Worm (Caenorhabditis elegans) whole organism, L4 larva: ENCODE data around the gene oat-1.

Experiments
- D1046.2 ChIP-seq: fragments of 200-800 bp; sonication (Bioruptor generic); IDR thresholded peaks from 2 replicates; pipeline ENCODE4 v1.3.6; 2022; ENCODE audit warnings: missing genetic modification characterization, missing compliant biosample characterization
- F10B5.3 ChIP-seq: sonication (generic microtip); optimal IDR thresholded peaks from 2 replicates; lab custom pipeline; 2016; ENCODE audit warnings: mild to moderate bottlenecking, missing genetic modification characterization, missing compliant biosample characterization
- Y105C5A.15 ChIP-seq: fragments of 200-800 bp; sonication (Bioruptor generic); IDR thresholded peaks from 2 replicates; pipeline ENCODE4 v1.3.6; 2022; ENCODE audit warnings: missing genetic modification characterization, missing compliant biosample characterization
- ZK337.2 ChIP-seq: fragments of 200-800 bp; sonication (Bioruptor generic); IDR thresholded peaks from 2 replicates; pipeline ENCODE4 v1.3.6; 2022; ENCODE audit warnings: missing genetic modification reagents, missing genetic modification characterization, missing compliant biosample characterization
- aha-1 ChIP-seq: fragments of 150-350 bp; peaks from one replicate; lab custom pipeline; 2014; ENCODE audit warnings: missing biosample characterization, missing genetic modification characterization
- aly-2 ChIP-seq: sonication (generic microtip); optimal IDR thresholded peaks from 2 replicates; lab custom pipeline; 2018; ENCODE audit warnings: missing biosample characterization, missing genetic modification characterization
- ama-1 ChIP-seq: fragments of 150-350 bp; optimal IDR thresholded peaks from 2 replicates; lab custom pipeline; 2014; ENCODE audit warnings: inconsistent platforms, mixed read lengths
- arid-1 ChIP-seq: fragments of 200-800 bp; sonication (Bioruptor generic); conservative IDR thresholded peaks from 2 replicates; pipeline ENCODE4 v1.3.6; 2022; ENCODE audit warnings: missing genetic modification reagents, missing genetic modification characterization, missing compliant biosample characterization
- attf-4 ChIP-seq: sonication (generic microtip); optimal IDR thresholded peaks from 3 replicates; lab custom pipeline; 2017; ENCODE audit warnings: missing biosample characterization, missing genetic modification characterization
- ces-1 ChIP-seq: fragments of 150-350 bp; sonication (generic microtip); optimal IDR thresholded peaks from 4 replicates; lab custom pipeline; 2014; ENCODE audit warnings: missing biosample characterization, missing genetic modification reagents, missing genetic modification characterization
- cey-2 ChIP-seq: sonication (generic microtip); optimal IDR thresholded peaks from 3 replicates; lab custom pipeline; 2017; ENCODE audit warnings: missing genetic modification characterization, mild to moderate bottlenecking, missing compliant biosample characterization, antibody characterized with exemption, borderline replicate concordance; ENCODE audit not compliant: insufficient read depth
- daf-16 ChIP-seq, 3 experiments: sonication (generic microtip); optimal IDR thresholded peaks; 2 replicates each; lab custom pipeline; 2016 to 2017; ENCODE audit warnings: missing genetic modification characterization in 3 of 3, missing genetic modification reagents in 3 of 3, mild to moderate bottlenecking in 2 of 3, missing compliant biosample characterization in 2 of 3, missing biosample characterization in 1 of 3, moderate library complexity in 1 of 3
- daf-19 ChIP-seq: fragments of 200-800 bp; sonication (Bioruptor generic); conservative IDR thresholded peaks from 2 replicates; pipeline ENCODE4 v1.3.6; 2022; ENCODE audit warnings: missing genetic modification characterization, missing compliant biosample characterization
- daf-8 ChIP-seq: fragments of 200-800 bp; sonication (Bioruptor generic); IDR thresholded peaks from 2 replicates; pipeline ENCODE4 v1.3.6; 2022; ENCODE audit warnings: missing genetic modification characterization, missing compliant biosample characterization
- dmd-6 ChIP-seq: fragments of 200-800 bp; sonication (Bioruptor generic); IDR thresholded peaks from 2 replicates; pipeline ENCODE4 v1.3.6; 2022; ENCODE audit warnings: missing genetic modification reagents, missing genetic modification characterization, missing compliant biosample characterization
- dmd-8 ChIP-seq: fragments of 200-800 bp; sonication (Bioruptor generic); IDR thresholded peaks from 2 replicates; pipeline ENCODE4 v1.3.6; 2022; ENCODE audit warnings: missing genetic modification characterization, missing compliant biosample characterization
- dmd-9 ChIP-seq: fragments of 200-800 bp; sonication (Bioruptor generic); IDR thresholded peaks from 2 replicates; pipeline ENCODE4 v1.3.6; 2022; ENCODE audit warnings: missing genetic modification reagents, missing genetic modification characterization, missing compliant biosample characterization
- dve-1 ChIP-seq: sonication (generic microtip); optimal IDR thresholded peaks from 2 replicates; lab custom pipeline; 2017; ENCODE audit warnings: antibody characterized with exemption, mild to moderate bottlenecking, missing genetic modification characterization, missing compliant biosample characterization; ENCODE audit not compliant: insufficient read depth
- egl-27 ChIP-seq: sonication (generic microtip); optimal IDR thresholded peaks from 3 replicates; lab custom pipeline; 2017; ENCODE audit warnings: missing biosample characterization, missing genetic modification reagents, missing genetic modification characterization
- fos-1 ChIP-seq: fragments of 150-350 bp; optimal IDR thresholded peaks from 2 replicates; lab custom pipeline; 2014; ENCODE audit warnings: missing biosample characterization, missing genetic modification characterization
- hif-1 ChIP-seq, 2 experiments: sonication (generic microtip); optimal IDR thresholded peaks; 2 replicates each; lab custom pipeline; 2016 to 2017; ENCODE audit warnings: missing compliant biosample characterization in 2 of 2, missing genetic modification characterization in 2 of 2, missing genetic modification reagents in 2 of 2, missing genotype in 2 of 2, mild to moderate bottlenecking in 1 of 2
- hlh-11 ChIP-seq: fragments of 200-800 bp; sonication (Bioruptor generic); optimal IDR thresholded peaks from 2 replicates; lab custom pipeline; 2018; ENCODE audit warnings: mild to moderate bottlenecking, missing genetic modification characterization, missing compliant biosample characterization
- hlh-30 ChIP-seq: sonication (generic microtip); optimal IDR thresholded peaks from 2 replicates; lab custom pipeline; 2017; ENCODE audit warnings: antibody characterized with exemption, mild to moderate bottlenecking, missing genetic modification characterization, missing compliant biosample characterization; ENCODE audit not compliant: insufficient read depth
- hmg-1.1 ChIP-seq: fragments of 200-800 bp; sonication (Bioruptor generic); IDR thresholded peaks from 2 replicates; pipeline ENCODE4 v1.3.6; 2022; ENCODE audit warnings: missing genetic modification reagents, missing genetic modification characterization, missing compliant biosample characterization
- lim-7 ChIP-seq: fragments of 200-800 bp; sonication (Bioruptor generic); IDR thresholded peaks from 2 replicates; pipeline ENCODE4 v1.3.6; 2022; ENCODE audit warnings: missing genetic modification characterization, missing compliant biosample characterization
- lin-1 ChIP-seq: fragments of 200-800 bp; sonication (Bioruptor generic); IDR thresholded peaks from 2 replicates; pipeline ENCODE4 v1.3.6; 2022; ENCODE audit warnings: missing genetic modification reagents, missing genetic modification characterization, missing compliant biosample characterization
- lin-15B ChIP-seq: fragments of 150-350 bp; sonication (generic microtip); optimal IDR thresholded peaks from 3 replicates; lab custom pipeline; 2014; ENCODE audit warnings: missing biosample characterization, missing genetic modification characterization
- lin-38 ChIP-seq: fragments of 200-800 bp; sonication (Bioruptor generic); IDR thresholded peaks from 2 replicates; pipeline ENCODE4 v1.3.6; 2022; ENCODE audit warnings: missing genetic modification reagents, missing genetic modification characterization, missing compliant biosample characterization
- lin-39 ChIP-seq: fragments of 150-350 bp; optimal IDR thresholded peaks from 2 replicates; lab custom pipeline; 2014; ENCODE audit warnings: missing biosample characterization, missing genetic modification reagents, missing genetic modification characterization
- lsy-2 ChIP-seq, 2 experiments: fragments of 150-350 bp in 1 of 2; sonication (generic microtip) in 1 of 2; optimal IDR thresholded peaks; 2 replicates each; lab custom pipeline; 2014 to 2017; ENCODE audit warnings: missing biosample characterization in 2 of 2, missing genetic modification characterization in 2 of 2
- madf-9 ChIP-seq: fragments of 200-800 bp; sonication (Bioruptor generic); conservative IDR thresholded peaks from 2 replicates; pipeline ENCODE4 v1.3.6; 2022; ENCODE audit warnings: missing genetic modification reagents, missing genetic modification characterization, missing compliant biosample characterization
- mdt-29 ChIP-seq: fragments of 200-800 bp; sonication (Bioruptor generic); IDR thresholded peaks from 2 replicates; pipeline ENCODE4 v1.3.6; 2022; ENCODE audit warnings: missing genetic modification reagents, missing genetic modification characterization, missing compliant biosample characterization
- mep-1 ChIP-seq: fragments of 150-350 bp; sonication (generic microtip); optimal IDR thresholded peaks from 3 replicates; lab custom pipeline; 2014; ENCODE audit warnings: missing biosample characterization, missing genetic modification characterization
- nhr-10 ChIP-seq: fragments of 150-350 bp; optimal IDR thresholded peaks from 2 replicates; lab custom pipeline; 2014; ENCODE audit warnings: missing biosample characterization, missing genetic modification characterization
- nhr-11 ChIP-seq: fragments of 150-350 bp; optimal IDR thresholded peaks from 2 replicates; lab custom pipeline; 2014; ENCODE audit warnings: missing biosample characterization, missing genetic modification characterization
- nhr-111 ChIP-seq: fragments of 200-800 bp; sonication (Bioruptor generic); optimal IDR thresholded peaks from 2 replicates; lab custom pipeline; 2018; ENCODE audit warnings: mild to moderate bottlenecking, missing genetic modification characterization, missing compliant biosample characterization
- nhr-25 ChIP-seq: sonication (generic microtip); optimal IDR thresholded peaks from 2 replicates; lab custom pipeline; 2017; ENCODE audit warnings: missing genetic modification characterization, mild to moderate bottlenecking, missing compliant biosample characterization, antibody characterized with exemption, moderate library complexity, borderline replicate concordance; ENCODE audit not compliant: insufficient read depth
- nhr-28 ChIP-seq: fragments of 150-350 bp; optimal IDR thresholded peaks from 2 replicates; lab custom pipeline; 2014; ENCODE audit warnings: missing biosample characterization, missing genetic modification characterization
- nhr-41 ChIP-seq: fragments of 200-800 bp; sonication (Bioruptor generic); IDR thresholded peaks from 2 replicates; pipeline ENCODE4 v1.3.6; 2022; ENCODE audit warnings: missing genetic modification reagents, missing genetic modification characterization, missing compliant biosample characterization
- nhr-6 ChIP-seq: fragments of 150-350 bp; optimal IDR thresholded peaks from 2 replicates; lab custom pipeline; 2014; ENCODE audit warnings: missing biosample characterization, missing genetic modification characterization
- pqm-1 ChIP-seq: sonication (generic microtip); optimal IDR thresholded peaks from 2 replicates; lab custom pipeline; 2017; ENCODE audit warnings: missing biosample characterization, missing genetic modification characterization
- sdz-12 ChIP-seq: fragments of 200-800 bp; sonication (Bioruptor generic); optimal IDR thresholded peaks from 2 replicates; lab custom pipeline; 2018; ENCODE audit warnings: mild to moderate bottlenecking, missing genetic modification characterization, missing compliant biosample characterization
- spr-1 ChIP-seq: sonication (generic microtip); optimal IDR thresholded peaks from 2 replicates; lab custom pipeline; 2016; ENCODE audit warnings: mild to moderate bottlenecking, missing genetic modification characterization, missing compliant biosample characterization
- spr-3 ChIP-seq: fragments of 200-800 bp; sonication (Bioruptor generic); optimal IDR thresholded peaks from 2 replicates; lab custom pipeline; 2018; ENCODE audit warnings: mild to moderate bottlenecking, missing genetic modification characterization, missing compliant biosample characterization
- tag-97 ChIP-seq: fragments of 200-800 bp; sonication (Bioruptor generic); IDR thresholded peaks from 2 replicates; pipeline ENCODE4 v1.3.6; 2022; ENCODE audit warnings: missing genetic modification characterization, missing compliant biosample characterization
- tra-1 ChIP-seq: fragments of 200-800 bp; sonication (Bioruptor generic); IDR thresholded peaks from 2 replicates; pipeline ENCODE4 v1.3.6; 2022; ENCODE audit warnings: missing genetic modification reagents, missing genetic modification characterization, missing compliant biosample characterization
- unc-62 ChIP-seq, 3 experiments: fragments of 150-350 bp in 1 of 3; sonication (generic microtip); optimal IDR thresholded peaks in 2 of 3; peaks in 1 of 3; 1 replicate in 1 of 3; 2 replicates in 2 of 3; lab custom pipeline; 2014 to 2017; ENCODE audit warnings: missing biosample characterization in 3 of 3, missing genetic modification characterization in 3 of 3, missing genetic modification reagents in 3 of 3, missing genotype in 1 of 3
- zfp-2 ChIP-seq: sonication (generic microtip); optimal IDR thresholded peaks from 2 replicates; lab custom pipeline; 2016; ENCODE audit warnings: mild to moderate bottlenecking, missing genetic modification characterization, missing compliant biosample characterization
- zfp-3 ChIP-seq: fragments of 200-800 bp; sonication (Bioruptor generic); conservative IDR thresholded peaks from 2 replicates; pipeline ENCODE4 v1.3.6; 2022; ENCODE audit warnings: missing genetic modification reagents, missing genetic modification characterization, missing compliant biosample characterization
- zip-11 ChIP-seq: fragments of 200-800 bp; sonication (Bioruptor generic); IDR thresholded peaks from 2 replicates; pipeline ENCODE4 v1.3.6; 2022; ENCODE audit warnings: missing genetic modification characterization, missing compliant biosample characterization

oat-1 gene

ce11 chrIV:8432709-8433108, 39.7 kb downstream of the oat-1 start, which contains the start of the genes T26A8.4 and pdtf-1 (continued):
- TF ChIP-seq unc-62 (GFP tag; optimal IDR thresholded peaks at IDR 0.05 in 1 of 2; lab: Kevin White, UChicago) (peak in 1 of 2 experiments; percentile 100), unc-62 (tag; optimal IDR thresholded peaks at IDR 0.05; lab: Kevin White, UChicago) (no peak), lin-1 (GFP tag; lab: Robert Waterston, UW) (peak; percentile 58; the same call in 1 of the 2 replicates), pqm-1 (tag; lab: Kevin White, UChicago) (peak; percentile 20), dve-1 (tag; lab: Kevin White, UChicago) (peak; percentile 98), hlh-11 (peak; percentile 92), spr-3 (no peak), aly-2 (tag; lab: Kevin White, UChicago) (no peak), Y105C5A.15 (GFP tag; lab: Robert Waterston, UW) (no peak), tag-97 (GFP tag; lab: Robert Waterston, UW) (no peak), ama-1 (lab: Kevin White, UChicago) (peak; percentile 91), nhr-10 (tag; lab: Kevin White, UChicago) (peak; percentile 55), spr-1 (tag; lab: Kevin White, UChicago) (peak; percentile 64), tra-1 (peak; percentile 75), cey-2 (tag; lab: Kevin White, UChicago) (no peak), lin-39 (tag; lab: Kevin White, UChicago) (no peak), nhr-111 (GFP tag; lab: Kevin White, UChicago) (no peak), mdt-29 (GFP tag; lab: Robert Waterston, UW) (peak; percentile 66), lim-7 (GFP tag; lab: Robert Waterston, UW) (no peak), nhr-6 (tag; lab: Kevin White, UChicago) (peak; percentile 99), zfp-3 (GFP tag; lab: Robert Waterston, UW) (peak; percentile 80), mep-1 (tag; lab: Kevin White, UChicago) (peak; percentile 95), daf-19 (GFP tag; lab: Robert Waterston, UW) (no peak), fos-1 (tag; lab: Kevin White, UChicago) (no peak), attf-4 (tag; lab: Kevin White, UChicago) (no peak), madf-9 (GFP tag; lab: Robert Waterston, UW) (peak; percentile 78), dmd-6 (GFP tag; lab: Robert Waterston, UW) (peak; percentile 79), nhr-41 (GFP tag; lab: Robert Waterston, UW) (no peak), ces-1 (GFP tag; lab: Kevin White, UChicago) (no peak), zfp-2 (tag; lab: Kevin White, UChicago) (peak; percentile 79), hlh-30 (tag; lab: Kevin White, UChicago) (peak; percentile 99), daf-16 (GFP tag; optimal IDR thresholded peaks at IDR 0.05; lab: Kevin White, UChicago) (peak; percentile 38 to 78), daf-16 (tag; optimal IDR thresholded peaks at IDR 0.05; lab: Kevin White, UChicago) (peak; percentile 82), dmd-8 (GFP tag; lab: Robert Waterston, UW) (no peak), lin-15B (tag; lab: Kevin White, UChicago) (peak; percentile 50), F10B5.3 (tag; lab: Kevin White, UChicago) (peak; percentile 25), ZK337.2 (GFP tag; lab: Robert Waterston, UW) (no peak), arid-1 (GFP tag; lab: Robert Waterston, UW) (peak; percentile 87), egl-27 (tag; lab: Kevin White, UChicago) (no peak), daf-8 (GFP tag; lab: Robert Waterston, UW) (no peak), aha-1 (tag; lab: Kevin White, UChicago) (peak; percentile 100), D1046.2 (GFP tag; lab: Robert Waterston, UW) (peak; percentile 99), nhr-28 (tag; lab: Kevin White, UChicago) (peak; percentile 86), lsy-2 (tag; optimal IDR thresholded peaks at IDR 0.05; lab: Kevin White, UChicago) (peak; percentile 99 to 100), lin-38 (peak; percentile 82), dmd-9 (GFP tag; lab: Robert Waterston, UW) (peak; percentile 69), nhr-25 (peak; percentile 91), zip-11 (no peak), sdz-12 (GFP tag; lab: Kevin White, UChicago) (no peak), hif-1 (tag; optimal IDR thresholded peaks at IDR 0.05; lab: Kevin White, UChicago) (peak; percentile 38 to 86), hmg-1.1 (peak; percentile 89), nhr-11 (tag; lab: Kevin White, UChicago) (peak; percentile 95)
